Fruit fly (Drosophila melanogaster) whole organism, embryonic: Measurements from ENCODE around the gene Gr64a.

ENCODE experiments used
- Asciz ChIP-seq: fragments of 200-800 bp; sonication (Bioruptor generic); optimal IDR thresholded peaks from 2 replicates; lab custom pipeline; 2017; ENCODE audit warnings: missing biosample characterization, mild to moderate bottlenecking, missing genetic modification characterization, missing genetic modification reagents
- Bteb2 ChIP-seq: fragments of 200-800 bp; sonication (Bioruptor generic); optimal IDR thresholded peaks from 2 replicates; lab custom pipeline; 2016; ENCODE audit warnings: missing biosample characterization, missing genetic modification characterization
- CG10267 ChIP-seq: fragments of 200-800 bp; sonication (Bioruptor generic); optimal IDR thresholded peaks from 2 replicates; lab custom pipeline; 2018; ENCODE audit warnings: missing biosample characterization, mild to moderate bottlenecking, missing genetic modification characterization, moderate library complexity
- CG10959 ChIP-seq: fragments of 200-800 bp; sonication (Bioruptor generic); IDR thresholded peaks from 2 replicates; pipeline ENCODE4 v1.3.6; 2022; ENCODE audit warnings: missing biosample characterization, missing genetic modification characterization
- CG11093 ChIP-seq: fragments of 200-800 bp; sonication (Bioruptor generic); IDR thresholded peaks from 3 replicates; pipeline ENCODE4 v1.3.6; 2022; ENCODE audit warnings: missing biosample characterization, missing genetic modification characterization
- CG11696 ChIP-seq: fragments of 200-800 bp; sonication (Bioruptor generic); IDR thresholded peaks from 2 replicates; pipeline ENCODE4 v1.3.6; 2022; ENCODE audit warnings: missing biosample characterization, missing genetic modification characterization
- CG12299 ChIP-seq: fragments of 200-800 bp; sonication (Bioruptor generic); optimal IDR thresholded peaks from 2 replicates; lab custom pipeline; 2018; ENCODE audit warnings: missing biosample characterization, mild to moderate bottlenecking, missing genetic modification characterization
- CG12659 ChIP-seq: fragments of 200-800 bp; sonication (Bioruptor generic); optimal IDR thresholded peaks from 3 replicates; lab custom pipeline; 2017; ENCODE audit warnings: mild to moderate bottlenecking, missing biosample characterization, missing genetic modification reagents, missing genetic modification characterization
- CG14860 ChIP-seq: fragments of 200-800 bp; sonication (Bioruptor generic); IDR thresholded peaks from 3 replicates; pipeline ENCODE4 v1.3.6; 2022; ENCODE audit warnings: missing biosample characterization, missing genetic modification characterization; ENCODE audit not compliant: partially characterized antibody
- CG1529 ChIP-seq: fragments of 200-800 bp; sonication (Bioruptor generic); optimal IDR thresholded peaks from 3 replicates; lab custom pipeline; 2018; ENCODE audit warnings: missing biosample characterization, missing genetic modification characterization
- CG1602 ChIP-seq: fragments of 200-800 bp; sonication (Bioruptor generic); optimal IDR thresholded peaks from 3 replicates; lab custom pipeline; 2016; ENCODE audit warnings: missing biosample characterization, missing genetic modification characterization
- CG2889 ChIP-seq: fragments of 200-800 bp; sonication (Bioruptor generic); IDR thresholded peaks from 3 replicates; pipeline ENCODE4 v1.3.6; 2022; ENCODE audit warnings: missing biosample characterization, missing genetic modification characterization
- CG32772 ChIP-seq: fragments of 200-800 bp; sonication (Bioruptor generic); IDR thresholded peaks from 2 replicates; pipeline ENCODE4 v1.3.6; 2022; ENCODE audit warnings: missing biosample characterization, missing genetic modification characterization
- CG4617 ChIP-seq: fragments of 200-800 bp; sonication (Bioruptor generic); optimal IDR thresholded peaks from 3 replicates; lab custom pipeline; 2016; ENCODE audit warnings: missing biosample characterization, missing genetic modification characterization, borderline replicate concordance
- CG4707 ChIP-seq: fragments of 200-800 bp; sonication (Bioruptor generic); optimal IDR thresholded peaks from 2 replicates; lab custom pipeline; 2018; ENCODE audit warnings: missing biosample characterization, mild to moderate bottlenecking, missing genetic modification characterization, moderate library complexity
- CG4820 ChIP-seq: fragments of 200-800 bp; sonication (Bioruptor generic); optimal IDR thresholded peaks from 3 replicates; lab custom pipeline; 2016; ENCODE audit warnings: missing biosample characterization, missing genetic modification characterization
- CG5245 ChIP-seq: fragments of 200-800 bp; sonication (Bioruptor generic); optimal IDR thresholded peaks from 3 replicates; lab custom pipeline; 2016; ENCODE audit warnings: missing biosample characterization, missing genetic modification characterization
- CG6175 ChIP-seq: fragments of 200-800 bp; sonication (Bioruptor generic); IDR thresholded peaks from 3 replicates; pipeline ENCODE4 v1.3.6; 2022; ENCODE audit warnings: missing biosample characterization, missing genetic modification characterization
- CG8765 ChIP-seq: fragments of 200-800 bp; sonication (Bioruptor generic); IDR thresholded peaks from 2 replicates; pipeline ENCODE4 v1.3.6; 2022; ENCODE audit warnings: missing biosample characterization, missing genetic modification characterization
- CG8944 ChIP-seq: fragments of 200-800 bp; sonication (Bioruptor generic); optimal IDR thresholded peaks from 3 replicates; lab custom pipeline; 2016; ENCODE audit warnings: missing biosample characterization, missing genetic modification characterization
- Chrac-16 ChIP-seq: fragments of 200-800 bp; sonication (Bioruptor generic); optimal IDR thresholded peaks from 3 replicates; lab custom pipeline; 2016; ENCODE audit warnings: missing biosample characterization, missing genetic modification characterization
- E2f2 ChIP-seq: fragments of 200-800 bp; sonication (Bioruptor generic); IDR thresholded peaks from 2 replicates; pipeline ENCODE4 v1.3.6; 2022; ENCODE audit warnings: missing biosample characterization, missing genetic modification characterization
- Fer3 ChIP-seq: fragments of 200-800 bp; sonication (Bioruptor generic); optimal IDR thresholded peaks from 2 replicates; lab custom pipeline; 2018; ENCODE audit warnings: missing biosample characterization, mild to moderate bottlenecking, missing genetic modification characterization, moderate library complexity
- HLHmδ ChIP-seq: fragments of 200-800 bp; sonication (Bioruptor generic); optimal IDR thresholded peaks from 2 replicates; lab custom pipeline; 2018; ENCODE audit warnings: missing biosample characterization, mild to moderate bottlenecking, missing genetic modification characterization, moderate library complexity
- Max ChIP-seq: fragments of 200-800 bp; sonication (Bioruptor generic); optimal IDR thresholded peaks from 2 replicates; lab custom pipeline; 2016; ENCODE audit warnings: missing biosample characterization, mild to moderate bottlenecking, missing genetic modification characterization
- Mrtf ChIP-seq: fragments of 200-800 bp; sonication (Bioruptor generic); IDR thresholded peaks from 3 replicates; pipeline ENCODE4 v1.3.6; 2022; ENCODE audit warnings: missing biosample characterization, missing genetic modification characterization
- Neu2 ChIP-seq: fragments of 200-800 bp; sonication (Bioruptor generic); optimal IDR thresholded peaks from 3 replicates; lab custom pipeline; 2016; ENCODE audit warnings: missing biosample characterization, missing genetic modification characterization, borderline replicate concordance
- bsh ChIP-seq, 2 experiments: fragments of 200-800 bp; sonication (Bioruptor generic); optimal IDR thresholded peaks; 2 replicates each; lab custom pipeline; 2017 to 2018; ENCODE audit warnings: mild to moderate bottlenecking in 2 of 2, missing biosample characterization in 2 of 2, missing genetic modification characterization in 2 of 2, moderate library complexity in 1 of 2
- chm ChIP-seq: fragments of 200-800 bp; sonication (Bioruptor generic); IDR thresholded peaks from 2 replicates; pipeline ENCODE4 v1.3.6; 2022; ENCODE audit warnings: missing biosample characterization, missing genetic modification characterization
- crp ChIP-seq, 2 experiments: fragments of 200-800 bp; sonication (Bioruptor generic); optimal IDR thresholded peaks; 2 replicates in 1 of 2; 3 replicates in 1 of 2; lab custom pipeline; 2017; ENCODE audit warnings: missing biosample characterization in 2 of 2, missing genetic modification characterization in 2 of 2, mild to moderate bottlenecking in 1 of 2, moderate library complexity in 1 of 2
- dati ChIP-seq: fragments of 200-800 bp; sonication (Bioruptor generic); IDR thresholded peaks from 2 replicates; pipeline ENCODE4 v1.3.6; 2022; ENCODE audit warnings: missing biosample characterization, missing genetic modification characterization
- exex ChIP-seq: fragments of 200-800 bp; sonication (Bioruptor generic); optimal IDR thresholded peaks from 4 replicates; lab custom pipeline; 2018; ENCODE audit warnings: missing biosample characterization, mild to moderate bottlenecking, missing genetic modification characterization, moderate library complexity
- eyg ChIP-seq: fragments of 200-800 bp; sonication (Bioruptor generic); optimal IDR thresholded peaks from 3 replicates; lab custom pipeline; 2016; ENCODE audit warnings: missing biosample characterization, missing genetic modification characterization
- gce ChIP-seq: fragments of 200-800 bp; sonication (Bioruptor generic); IDR thresholded peaks from 3 replicates; pipeline ENCODE4 v1.3.6; 2022; ENCODE audit warnings: missing biosample characterization, missing genetic modification characterization
- gcm ChIP-seq: fragments of 200-800 bp; sonication (Bioruptor generic); optimal IDR thresholded peaks from 2 replicates; lab custom pipeline; 2019; ENCODE audit warnings: missing biosample characterization, mild to moderate bottlenecking, missing genetic modification characterization, moderate library complexity
- grau ChIP-seq: fragments of 200-800 bp; optimal IDR thresholded peaks from 3 replicates; lab custom pipeline; 2019; ENCODE audit warnings: missing biosample characterization, mild to moderate bottlenecking, missing genetic modification characterization, moderate library complexity
- gsb-n ChIP-seq: fragments of 200-800 bp; sonication (Bioruptor generic); optimal IDR thresholded peaks from 3 replicates; lab custom pipeline; 2018; ENCODE audit warnings: missing biosample characterization, mild to moderate bottlenecking, missing genetic modification characterization
- inv ChIP-seq: fragments of 200-800 bp; sonication (Bioruptor generic); IDR thresholded peaks from 2 replicates; pipeline ENCODE4 v1.3.6; 2022; ENCODE audit warnings: missing biosample characterization, missing genetic modification characterization; ENCODE audit not compliant: partially characterized antibody
- phol ChIP-seq: fragments of 200-800 bp; sonication (Bioruptor generic); optimal IDR thresholded peaks from 3 replicates; lab custom pipeline; 2018; ENCODE audit warnings: missing biosample characterization, mild to moderate bottlenecking, missing genetic modification characterization, moderate library complexity
- pnt ChIP-seq: fragments of 200-800 bp; sonication (Bioruptor generic); optimal IDR thresholded peaks from 3 replicates; lab custom pipeline; 2016; ENCODE audit warnings: missing biosample characterization, missing genetic modification characterization
- pum ChIP-seq: fragments of 200-800 bp; sonication (Bioruptor generic); optimal IDR thresholded peaks from 2 replicates; lab custom pipeline; 2016; ENCODE audit warnings: missing biosample characterization, missing genetic modification characterization
- pzg ChIP-seq: fragments of 200-800 bp; sonication (Bioruptor generic); optimal IDR thresholded peaks from 3 replicates; lab custom pipeline; 2018; ENCODE audit warnings: missing biosample characterization, mild to moderate bottlenecking, missing genetic modification characterization, moderate library complexity
- sd ChIP-seq: fragments of 200-800 bp; sonication (Bioruptor generic); optimal IDR thresholded peaks from 3 replicates; lab custom pipeline; 2018; ENCODE audit warnings: missing biosample characterization, mild to moderate bottlenecking, missing genetic modification characterization, moderate library complexity
- sens-2 ChIP-seq: fragments of 200-800 bp; sonication (Bioruptor generic); IDR thresholded peaks from 2 replicates; pipeline ENCODE4 v1.3.6; 2022; ENCODE audit warnings: missing biosample characterization, missing genetic modification characterization
- slou ChIP-seq: fragments of 200-800 bp; sonication (Bioruptor generic); optimal IDR thresholded peaks from 3 replicates; lab custom pipeline; 2016; ENCODE audit warnings: missing biosample characterization, missing genetic modification characterization
- sr ChIP-seq: fragments of 200-800 bp; sonication (Bioruptor generic); IDR thresholded peaks from 3 replicates; pipeline ENCODE4 v1.3.6; 2022; ENCODE audit warnings: missing biosample characterization, missing genetic modification characterization
- tap ChIP-seq: fragments of 200-800 bp; optimal IDR thresholded peaks from 3 replicates; lab custom pipeline; 2019; ENCODE audit warnings: missing biosample characterization, mild to moderate bottlenecking, missing genetic modification characterization, moderate library complexity
- usp ChIP-seq: fragments of >200 bp; optimal IDR thresholded peaks from 2 replicates; lab custom pipeline; 2017; ENCODE audit warnings: missing biosample characterization, missing genetic modification characterization
- vnd ChIP-seq: fragments of 200-800 bp; sonication (Bioruptor generic); IDR thresholded peaks from 3 replicates; pipeline ENCODE4 v1.3.6; 2022; ENCODE audit warnings: missing biosample characterization, missing genetic modification characterization; ENCODE audit not compliant: partially characterized antibody
- z ChIP-seq: fragments of 200-800 bp; sonication (Bioruptor generic); IDR thresholded peaks from 3 replicates; pipeline ENCODE4 v1.3.6; 2022; ENCODE audit warnings: missing biosample characterization, missing genetic modification characterization

The Gr64a gene

DNA sequence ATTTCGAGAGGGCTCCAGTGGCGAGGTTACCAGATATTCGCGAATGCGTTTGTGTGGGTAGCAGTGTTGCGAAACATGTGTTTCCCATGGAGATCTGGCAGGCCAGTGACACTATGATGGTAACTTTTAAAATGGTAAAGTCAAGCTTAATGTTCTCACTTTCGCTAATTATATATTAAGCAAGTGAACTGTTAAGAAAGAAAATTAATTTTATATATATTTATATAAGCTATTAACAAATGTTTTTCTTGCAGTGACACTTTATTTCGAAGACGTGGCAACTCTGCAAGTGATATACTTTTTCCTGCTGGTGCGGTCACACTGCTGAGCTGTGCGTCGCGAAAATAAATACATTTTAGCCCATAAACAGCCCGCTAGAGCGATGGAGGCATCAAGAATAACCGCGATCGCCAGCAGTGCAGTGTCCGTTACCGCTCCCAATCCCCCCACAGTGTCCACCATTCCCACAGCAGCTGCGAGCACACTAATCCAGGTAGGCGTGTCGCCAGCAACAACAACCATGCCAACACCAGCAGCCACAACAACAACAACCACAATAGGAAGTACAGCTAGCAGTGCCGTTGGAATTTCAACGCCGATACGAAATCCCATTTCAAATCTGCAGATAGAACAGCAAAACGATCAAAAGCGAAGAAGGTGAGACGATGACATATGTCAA, 13.8 kb downstream of the Gr64a start, which contains the start of the genes CG11593 and Rcd5 (continued):
- TF ChIP-seq Asciz (GFP tag; lab: Kevin White, UChicago) = no peak
- peak; percentile 84 for TF ChIP-seq CG12659 (GFP tag; lab: Kevin White, UChicago)
- peak; percentile 66 for TF ChIP-seq pzg (GFP tag; lab: Kevin White, UChicago)
- no peak for TF ChIP-seq bsh (GFP tag; optimal IDR thresholded peaks at IDR 0.05; lab: Kevin White, UChicago)
- peak; percentile 72 for TF ChIP-seq CG1602 (GFP tag; lab: Kevin White, UChicago)
- no peak for TF ChIP-seq CG1529 (GFP tag; lab: Kevin White, UChicago)
- TF ChIP-seq usp = no peak
- TF ChIP-seq pnt (GFP tag; lab: Kevin White, UChicago) = peak; percentile 27
- TF ChIP-seq Mrtf (GFP tag; lab: Robert Waterston, UW) = peak; percentile 63; the same call in 2 of the 3 replicates
- TF ChIP-seq CG6175 = peak; percentile 70; the same call in 2 of the 3 replicates
- peak; percentile 56 for TF ChIP-seq Chrac-16 (GFP tag; lab: Kevin White, UChicago)
- no peak for TF ChIP-seq HLHmδ
- no peak for TF ChIP-seq dati (GFP tag; lab: Robert Waterston, UW)
- peak; percentile 78; the same call in 2 of the 3 replicates for TF ChIP-seq CG11093 (GFP tag; lab: Robert Waterston, UW)
- TF ChIP-seq vnd (GFP tag; lab: Robert Waterston, UW) = no peak
- peak; percentile 87 for TF ChIP-seq phol (tag; lab: Kevin White, UChicago)
- TF ChIP-seq Neu2 (GFP tag; lab: Kevin White, UChicago) = no peak
- TF ChIP-seq Bteb2 = peak; percentile 17
- TF ChIP-seq gce (GFP tag; lab: Robert Waterston, UW) = no peak
- peak; percentile 75; the same call in 1 of the 2 replicates for TF ChIP-seq CG8765
- TF ChIP-seq eyg (GFP tag; lab: Kevin White, UChicago) = no peak
- no peak for TF ChIP-seq z (GFP tag; lab: Robert Waterston, UW)
- no peak for TF ChIP-seq Fer3
- TF ChIP-seq exex (tag; lab: Kevin White, UChicago) = no peak
- TF ChIP-seq tap (tag; lab: Kevin White, UChicago) = no peak
- TF ChIP-seq grau = peak; percentile 71
- TF ChIP-seq CG14860 (GFP tag; lab: Robert Waterston, UW) = no peak
- no peak for TF ChIP-seq CG11696 (GFP tag; lab: Robert Waterston, UW)
- peak; percentile 55 for TF ChIP-seq CG4820 (GFP tag; lab: Kevin White, UChicago)
- TF ChIP-seq CG12299 (tag; lab: Kevin White, UChicago) = no peak
- TF ChIP-seq slou = peak; percentile 32
- peak; percentile 67 for TF ChIP-seq Max (GFP tag; lab: Kevin White, UChicago)
- TF ChIP-seq CG5245 (GFP tag; lab: Kevin White, UChicago) = peak; percentile 24
- peak; percentile 63 for TF ChIP-seq E2f2 (GFP tag; lab: Robert Waterston, UW)
- peak; percentile 35 for TF ChIP-seq pum (GFP tag; lab: Kevin White, UChicago)
- no peak for TF ChIP-seq chm (GFP tag; lab: Robert Waterston, UW)
- TF ChIP-seq sens-2 (GFP tag; lab: Robert Waterston, UW) = no peak
- no peak for TF ChIP-seq CG4707
- TF ChIP-seq CG10959 = no peak
- peak in 1 of 2 experiments; percentile 66 for TF ChIP-seq crp (GFP tag; optimal IDR thresholded peaks at IDR 0.05; lab: Kevin White, UChicago)
- TF ChIP-seq CG2889 (GFP tag; lab: Robert Waterston, UW) = peak; percentile 81
- peak; percentile 54; the same call in 1 of the 3 replicates for TF ChIP-seq sr (GFP tag; lab: Robert Waterston, UW)
- TF ChIP-seq inv = no peak
- no peak for TF ChIP-seq gsb-n (tag; lab: Kevin White, UChicago)
- peak; percentile 96 for TF ChIP-seq CG4617 (GFP tag; lab: Kevin White, UChicago)
- peak; percentile 89 for TF ChIP-seq CG32772 (GFP tag; lab: Robert Waterston, UW)
- TF ChIP-seq sd (tag; lab: Kevin White, UChicago) = no peak
- no peak for TF ChIP-seq gcm (GFP tag; lab: Kevin White, UChicago)
- peak; percentile 98 for TF ChIP-seq CG10267 (tag; lab: Kevin White, UChicago)
- peak; percentile 6 for TF ChIP-seq CG8944 (GFP tag; lab: Kevin White, UChicago)
